Worm (Caenorhabditis elegans) whole organism, L1 larva: Measurements from ENCODE around the gene ZK643.2.

ENCODE experiments used
- C04F5.9 ChIP-seq: sonication (generic microtip); optimal IDR thresholded peaks from 2 replicates; lab custom pipeline; 2016; ENCODE audit warnings: missing genetic modification characterization, missing compliant biosample characterization
- C16A3.4 ChIP-seq: fragments of 150-350 bp; optimal IDR thresholded peaks from 2 replicates; lab custom pipeline; 2014; ENCODE audit warnings: missing biosample characterization, missing genetic modification characterization
- F16B12.6 ChIP-seq: fragments of 150-350 bp; optimal IDR thresholded peaks from 2 replicates; lab custom pipeline; 2014; ENCODE audit warnings: missing biosample characterization, missing genetic modification characterization
- aha-1 ChIP-seq: fragments of 150-350 bp; optimal IDR thresholded peaks from 2 replicates; lab custom pipeline; 2014; ENCODE audit warnings: missing biosample characterization, missing genetic modification characterization
- alr-1 ChIP-seq: fragments of 200-800 bp; sonication (Bioruptor generic); optimal IDR thresholded peaks from 2 replicates; lab custom pipeline; 2018; ENCODE audit warnings: borderline replicate concordance, mild to moderate bottlenecking, missing genetic modification characterization, missing compliant biosample characterization
- aly-2 ChIP-seq: fragments of 150-350 bp; optimal IDR thresholded peaks from 2 replicates; lab custom pipeline; 2014; ENCODE audit warnings: missing biosample characterization, missing genetic modification characterization
- blmp-1 ChIP-seq: fragments of 150-350 bp; optimal IDR thresholded peaks from 2 replicates; lab custom pipeline; 2014; ENCODE audit warnings: missing biosample characterization, missing genetic modification characterization
- ceh-63 ChIP-seq: fragments of 200-800 bp; sonication (Bioruptor generic); optimal IDR thresholded peaks from 2 replicates; lab custom pipeline; 2018; ENCODE audit warnings: mild to moderate bottlenecking, missing genetic modification characterization, missing compliant biosample characterization
- ceh-8 ChIP-seq: fragments of 200-800 bp; sonication (Bioruptor generic); optimal IDR thresholded peaks from 2 replicates; lab custom pipeline; 2018; ENCODE audit warnings: mild to moderate bottlenecking, missing genetic modification characterization, moderate library complexity, missing compliant biosample characterization
- ceh-90 ChIP-seq: sonication (generic microtip); optimal IDR thresholded peaks from 2 replicates; lab custom pipeline; 2016; ENCODE audit warnings: missing genetic modification characterization, missing compliant biosample characterization
- dpl-1 ChIP-seq, 3 experiments: fragments of 150-350 bp in 2 of 3; sonication (generic microtip) in 1 of 3; optimal IDR thresholded peaks; 2 replicates each; lab custom pipeline; 2014 to 2017; ENCODE audit warnings: missing biosample characterization in 3 of 3, missing genetic modification characterization in 3 of 3, missing genetic modification reagents in 3 of 3
- efl-1 ChIP-seq, 4 experiments: fragments of 150-350 bp; optimal IDR thresholded peaks in 3 of 4; peaks in 1 of 4; 1 replicate in 1 of 4; 2 replicates in 3 of 4; lab custom pipeline; 2014; ENCODE audit warnings: missing biosample characterization in 2 of 4, missing genetic modification characterization in 2 of 4, missing genetic modification reagents in 2 of 4
- efl-3 ChIP-seq: fragments of 200-800 bp; sonication (Bioruptor generic); optimal IDR thresholded peaks from 2 replicates; lab custom pipeline; 2018; ENCODE audit warnings: mild to moderate bottlenecking, missing genetic modification characterization, missing compliant biosample characterization
- elt-2 ChIP-seq: sonication (generic microtip); optimal IDR thresholded peaks from 2 replicates; lab custom pipeline; 2016; ENCODE audit warnings: missing genetic modification characterization, mild to moderate bottlenecking, inconsistent platforms, missing compliant biosample characterization, missing genetic modification reagents
- fkh-4 ChIP-seq: sonication (generic microtip); optimal IDR thresholded peaks from 2 replicates; lab custom pipeline; 2016; ENCODE audit warnings: missing compliant biosample characterization, missing genetic modification characterization, borderline replicate concordance
- fos-1 ChIP-seq: fragments of 150-350 bp; optimal IDR thresholded peaks from 2 replicates; lab custom pipeline; 2014; ENCODE audit warnings: missing biosample characterization, missing genetic modification characterization
- lin-14 ChIP-seq: fragments of 200-800 bp; sonication (Bioruptor generic); optimal IDR thresholded peaks from 2 replicates; lab custom pipeline; 2018; ENCODE audit warnings: mild to moderate bottlenecking, missing genetic modification characterization, moderate library complexity, missing compliant biosample characterization
- lin-15B ChIP-seq: fragments of 150-350 bp; sonication (generic microtip); optimal IDR thresholded peaks from 3 replicates; lab custom pipeline; 2014; ENCODE audit warnings: missing biosample characterization, missing genetic modification characterization
- lin-39 ChIP-seq: fragments of 150-350 bp; optimal IDR thresholded peaks from 2 replicates; lab custom pipeline; 2014; ENCODE audit warnings: missing biosample characterization, missing genetic modification reagents, missing genetic modification characterization
- lir-3 ChIP-seq: sonication (generic microtip); optimal IDR thresholded peaks from 2 replicates; lab custom pipeline; 2016; ENCODE audit warnings: mild to moderate bottlenecking, missing genetic modification characterization, moderate library complexity, missing compliant biosample characterization; ENCODE audit not compliant: poor library complexity
- mab-9 ChIP-seq: fragments of 200-800 bp; sonication (Bioruptor generic); IDR thresholded peaks from 2 replicates; pipeline ENCODE4 v1.3.6; 2022; ENCODE audit warnings: missing genetic modification reagents, missing genetic modification characterization, missing compliant biosample characterization
- mep-1 ChIP-seq: fragments of 150-350 bp; optimal IDR thresholded peaks from 2 replicates; lab custom pipeline; 2014; ENCODE audit warnings: missing biosample characterization, missing genetic modification characterization
- nhr-19 ChIP-seq: fragments of 200-800 bp; sonication (Bioruptor generic); conservative IDR thresholded peaks from 2 replicates; pipeline ENCODE4 v1.3.6; 2022; ENCODE audit warnings: missing genetic modification characterization, missing compliant biosample characterization
- nhr-20 ChIP-seq: sonication (generic microtip); optimal IDR thresholded peaks from 2 replicates; lab custom pipeline; 2016; ENCODE audit warnings: mild to moderate bottlenecking, missing genetic modification characterization, missing compliant biosample characterization
- nhr-237 ChIP-seq: fragments of 150-350 bp; optimal IDR thresholded peaks from 2 replicates; lab custom pipeline; 2014; ENCODE audit warnings: missing biosample characterization, missing genetic modification characterization
- nhr-28 ChIP-seq: fragments of 150-350 bp; optimal IDR thresholded peaks from 2 replicates; lab custom pipeline; 2014; ENCODE audit warnings: missing biosample characterization, missing genetic modification characterization
- nhr-47 ChIP-seq: sonication (generic microtip); optimal IDR thresholded peaks from 2 replicates; lab custom pipeline; 2016; ENCODE audit warnings: mild to moderate bottlenecking, missing genetic modification characterization, moderate library complexity, missing compliant biosample characterization
- nhr-77 ChIP-seq: fragments of 150-350 bp; optimal IDR thresholded peaks from 2 replicates; lab custom pipeline; 2014; ENCODE audit warnings: missing biosample characterization, missing genetic modification characterization
- nhr-90 ChIP-seq: sonication (generic microtip); optimal IDR thresholded peaks from 2 replicates; lab custom pipeline; 2016; ENCODE audit warnings: mild to moderate bottlenecking, missing genetic modification characterization, missing compliant biosample characterization; ENCODE audit not compliant: poor library complexity
- rnt-1 ChIP-seq: sonication (generic microtip); optimal IDR thresholded peaks from 2 replicates; lab custom pipeline; 2016; ENCODE audit warnings: mild to moderate bottlenecking, missing genetic modification characterization, moderate library complexity, missing compliant biosample characterization
- skn-1 ChIP-seq: fragments of 150-350 bp; optimal IDR thresholded peaks from 2 replicates; lab custom pipeline; 2014; ENCODE audit warnings: missing biosample characterization, missing genetic modification characterization
- snpc-4 ChIP-seq: fragments of 150-350 bp; optimal IDR thresholded peaks from 2 replicates; lab custom pipeline; 2014; ENCODE audit warnings: missing biosample characterization, missing genetic modification characterization
- snu-23 ChIP-seq: sonication (generic microtip); optimal IDR thresholded peaks from 2 replicates; lab custom pipeline; 2016; ENCODE audit warnings: missing genetic modification characterization, missing compliant biosample characterization
- sup-37 ChIP-seq: fragments of 200-800 bp; sonication (Bioruptor generic); optimal IDR thresholded peaks from 2 replicates; lab custom pipeline; 2018; ENCODE audit warnings: mild to moderate bottlenecking, missing genetic modification characterization, missing compliant biosample characterization
- swsn-7 ChIP-seq: sonication (generic microtip); optimal IDR thresholded peaks from 2 replicates; lab custom pipeline; 2016; ENCODE audit warnings: missing genetic modification characterization, missing compliant biosample characterization
- unc-62 ChIP-seq: fragments of 150-350 bp; optimal IDR thresholded peaks from 2 replicates; lab custom pipeline; 2014; ENCODE audit warnings: missing biosample characterization, missing genetic modification reagents, missing genetic modification characterization
- unc-86 ChIP-seq: sonication (generic microtip); optimal IDR thresholded peaks from 2 replicates; lab custom pipeline; 2016; ENCODE audit warnings: missing genetic modification characterization, missing compliant biosample characterization
- unc-98 ChIP-seq: fragments of 200-800 bp; sonication (Bioruptor generic); IDR thresholded peaks from 2 replicates; pipeline ENCODE4 v1.3.6; 2022; ENCODE audit warnings: missing genetic modification characterization, missing compliant biosample characterization
- zip-4 ChIP-seq: fragments of 200-800 bp; sonication (Bioruptor generic); optimal IDR thresholded peaks from 2 replicates; lab custom pipeline; 2018; ENCODE audit warnings: mild to moderate bottlenecking, missing genetic modification characterization, moderate library complexity, missing compliant biosample characterization
- ztf-11 ChIP-seq, 2 experiments: sonication (generic microtip); optimal IDR thresholded peaks; 2 replicates each; lab custom pipeline; 2016 to 2017; ENCODE audit warnings: missing genetic modification characterization in 2 of 2, missing biosample characterization in 1 of 2, missing compliant biosample characterization in 1 of 2
- ztf-4 ChIP-seq: fragments of 150-350 bp; optimal IDR thresholded peaks from 2 replicates; lab custom pipeline; 2014; ENCODE audit warnings: missing biosample characterization, missing genetic modification characterization

The ZK643.2 gene

DNA sequence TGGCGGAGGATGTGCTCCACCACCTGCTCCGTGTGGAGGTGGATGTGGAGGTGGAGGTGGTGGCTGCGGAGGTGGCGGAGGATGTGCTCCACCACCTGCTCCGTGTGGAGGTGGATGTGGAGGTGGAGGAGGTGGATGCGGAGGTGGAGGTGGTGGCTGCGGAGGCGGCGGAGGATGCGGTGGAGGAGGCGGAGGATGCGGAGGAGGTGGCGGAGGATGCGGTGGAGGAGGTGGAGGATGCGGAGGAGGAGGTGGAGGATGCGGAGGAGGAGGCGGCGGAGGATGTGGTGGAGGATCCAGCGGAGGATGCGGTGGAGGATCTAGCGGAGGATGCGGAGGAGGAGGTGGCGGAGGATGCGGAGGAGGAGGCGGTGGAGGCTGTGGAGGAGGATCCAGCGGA is 6.1 kb downstream of the ZK643.2 start:
- TF ChIP-seq nhr-28 = no peak
- TF ChIP-seq ceh-8 (GFP tag; lab: Kevin White, UChicago) = peak; percentile 68

DNA sequence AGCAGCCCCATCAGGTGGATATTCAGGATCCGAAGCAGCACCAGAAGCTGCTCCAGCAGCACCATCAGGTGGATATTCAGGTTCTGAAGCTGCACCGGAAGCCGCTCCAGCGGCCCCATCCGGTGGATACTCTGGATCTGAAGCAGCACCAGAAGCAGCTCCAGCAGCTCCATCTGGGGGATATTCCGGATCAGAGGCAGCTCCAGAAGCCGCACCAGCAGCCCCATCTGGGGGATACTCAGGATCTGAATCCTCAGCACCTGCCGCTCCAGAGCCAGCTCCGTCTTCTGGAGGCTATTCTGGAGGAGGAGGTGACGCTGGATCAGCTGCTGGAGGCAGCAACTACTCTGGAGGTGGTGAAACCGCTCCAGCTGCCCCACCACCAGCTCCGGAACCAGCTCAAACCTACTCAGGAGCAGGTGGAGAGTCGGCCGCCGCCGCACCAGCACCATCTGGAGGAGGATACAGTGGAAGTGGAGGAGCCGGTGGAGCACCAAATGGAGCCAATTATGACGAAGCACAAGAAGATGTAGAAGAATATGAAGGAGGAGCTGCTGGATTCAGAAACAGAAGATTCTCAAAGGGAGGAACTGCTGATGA is 8.4 kb downstream of the ZK643.2 start:
- TF ChIP-seq efl-1 (optimal IDR thresholded peaks at IDR 0.05; lab: Kevin White, UChicago) (no peak), efl-1 (GFP tag; optimal IDR thresholded peaks at IDR 0.05 in 1 of 2; lab: Kevin White, UChicago) (peak in 1 of 2 experiments; percentile 38), efl-3 (GFP tag; lab: Kevin White, UChicago) (no peak), ceh-8 (GFP tag; lab: Kevin White, UChicago) (peak; percentile 45)

DNA sequence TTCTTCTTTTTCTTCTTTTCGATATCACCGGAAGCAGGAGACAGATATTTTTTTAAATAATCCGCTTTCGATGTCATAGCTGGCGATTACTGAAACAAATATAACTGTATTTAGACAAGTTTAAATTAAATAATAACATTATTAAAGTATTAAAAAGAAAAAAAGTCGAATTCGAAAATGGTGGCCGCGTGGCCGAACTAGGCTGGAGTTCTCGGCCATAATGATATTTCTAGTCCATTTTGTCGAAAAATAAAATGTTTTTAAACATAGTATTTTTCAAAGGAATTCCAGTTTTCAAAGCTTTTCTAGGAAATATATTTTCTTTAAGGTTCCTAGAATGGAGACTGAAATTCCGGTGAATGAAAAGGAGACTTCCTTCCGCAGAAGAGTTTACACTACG is 11.3 kb downstream of the ZK643.2 start, which contains the start of the genes bud-13 and rpap-2:
TSS of gene bud-13 (minus strand) at position 89 of the 400 bp plus-strand sequence.
TSS of gene rpap-2 (plus strand) at position 329 of the 400 bp plus-strand sequence.
- TF ChIP-seq sup-37 (GFP tag; lab: Kevin White, UChicago) (no peak), ztf-4 (no peak), rnt-1 (tag; lab: Kevin White, UChicago) (peak; percentile 63), lir-3 (tag; lab: Kevin White, UChicago) (peak; percentile 27), fkh-4 (tag; lab: Kevin White, UChicago) (peak; percentile 32), lin-39 (tag; lab: Kevin White, UChicago) (no peak), dpl-1 (GFP tag; optimal IDR thresholded peaks at IDR 0.05; lab: Kevin White, UChicago) (peak in 1 of 3 experiments; percentile 12), blmp-1 (tag; lab: Kevin White, UChicago) (no peak), ztf-11 (tag; optimal IDR thresholded peaks at IDR 0.05; lab: Kevin White, UChicago) (no peak), efl-1 (optimal IDR thresholded peaks at IDR 0.05; lab: Kevin White, UChicago) (no peak), efl-1 (GFP tag; optimal IDR thresholded peaks at IDR 0.05 in 1 of 2; lab: Kevin White, UChicago) (peak in 1 of 2 experiments; percentile 11), ceh-90 (tag; lab: Kevin White, UChicago) (peak; percentile 65), nhr-47 (tag; lab: Kevin White, UChicago) (peak; percentile 27), mep-1 (tag; lab: Kevin White, UChicago) (peak; percentile 15)
- TF ChIP-seq, all 84 proteins: peak for 8

DNA sequence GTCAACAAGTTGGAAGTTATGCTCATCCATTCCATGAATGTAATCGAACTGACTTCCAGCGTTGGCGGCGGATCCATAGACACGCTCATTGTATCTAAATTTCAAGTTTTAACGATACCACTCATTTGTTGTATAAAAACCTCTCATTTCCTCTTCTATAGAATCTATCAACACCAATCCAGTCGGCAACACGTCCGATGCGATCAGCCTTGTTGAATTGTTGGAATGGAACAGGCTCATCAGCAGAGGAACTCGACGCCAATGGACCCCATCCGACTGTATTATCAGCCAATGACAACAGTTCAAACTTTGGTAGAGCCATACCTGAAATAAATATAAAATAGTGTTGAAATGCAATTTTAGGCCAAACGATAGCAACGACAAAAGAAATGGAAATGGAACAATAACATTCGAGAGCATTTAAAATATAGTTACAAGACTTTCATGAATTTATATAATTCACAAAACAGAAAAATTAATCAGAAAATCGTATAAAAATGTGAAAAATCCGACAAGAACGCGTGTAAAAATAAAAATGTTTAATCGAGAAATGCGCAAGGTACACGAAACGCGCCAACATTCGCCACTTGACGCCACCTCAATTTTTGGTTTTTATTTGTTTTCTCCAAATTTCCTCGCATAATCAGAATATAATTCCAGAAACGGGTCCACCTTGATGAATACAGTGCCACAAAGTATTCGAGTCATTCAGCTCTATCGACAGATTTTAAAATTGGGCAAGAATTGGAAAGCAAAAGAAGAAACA is 15.1 kb downstream of the ZK643.2 start, which contains the start of the genes eif-3.D and R08D7.4:
TSS of gene eif-3.D (minus strand) at position 324 of the 766 bp plus-strand sequence.
TSS of gene R08D7.4 (plus strand) at position 638 of the 766 bp plus-strand sequence.
- TF ChIP-seq snpc-4 = peak; percentile 41
- peak; percentile 52 for TF ChIP-seq lin-14
- peak; percentile 43 for TF ChIP-seq zip-4
- TF ChIP-seq fos-1 (tag; lab: Kevin White, UChicago) = no peak
- TF ChIP-seq mep-1 (tag; lab: Kevin White, UChicago) = peak; percentile 85
- no peak for TF ChIP-seq ceh-63 (GFP tag; lab: Kevin White, UChicago)
- TF ChIP-seq unc-86 (tag; lab: Kevin White, UChicago) = peak; percentile 55
- TF ChIP-seq rnt-1 (tag; lab: Kevin White, UChicago) = peak; percentile 88
- peak; percentile 67 to 78 for TF ChIP-seq efl-1 (optimal IDR thresholded peaks at IDR 0.05; lab: Kevin White, UChicago)
- peak; percentile 69 to 96 for TF ChIP-seq efl-1 (GFP tag; optimal IDR thresholded peaks at IDR 0.05 in 1 of 2; lab: Kevin White, UChicago)
- peak; percentile 59 for TF ChIP-seq nhr-19 (GFP tag; lab: Robert Waterston, UW)
- peak; percentile 91 for TF ChIP-seq alr-1 (tag; lab: Kevin White, UChicago)
- peak; percentile 75 for TF ChIP-seq swsn-7 (tag; lab: Kevin White, UChicago)
- TF ChIP-seq nhr-90 (tag; lab: Kevin White, UChicago) = peak; percentile 57
- peak; percentile 63 for TF ChIP-seq C16A3.4 (tag; lab: Kevin White, UChicago)
- TF ChIP-seq lin-15B (tag; lab: Kevin White, UChicago) = no peak
- no peak for TF ChIP-seq elt-2 (tag; lab: Kevin White, UChicago)
- TF ChIP-seq aly-2 (tag; lab: Kevin White, UChicago) = no peak
- peak; percentile 60 for TF ChIP-seq lin-39 (tag; lab: Kevin White, UChicago)
- TF ChIP-seq ztf-4 = peak; percentile 22
- peak; percentile 70 for TF ChIP-seq nhr-20 (tag; lab: Kevin White, UChicago)
- peak; percentile 77 for TF ChIP-seq snu-23 (GFP tag; lab: Kevin White, UChicago)
- TF ChIP-seq unc-62 (GFP tag; lab: Kevin White, UChicago) = no peak
- peak; percentile 17 for TF ChIP-seq nhr-77 (tag; lab: Kevin White, UChicago)
- no peak for TF ChIP-seq nhr-28
- peak; percentile 54 for TF ChIP-seq F16B12.6 (tag; lab: Kevin White, UChicago)
- peak; percentile 70 for TF ChIP-seq C04F5.9 (tag; lab: Kevin White, UChicago)
- peak; percentile 39 for TF ChIP-seq ceh-90 (tag; lab: Kevin White, UChicago)
- TF ChIP-seq nhr-237 (tag; lab: Kevin White, UChicago) = no peak
- no peak for TF ChIP-seq unc-98
- no peak for TF ChIP-seq aha-1 (tag; lab: Kevin White, UChicago)
- peak; percentile 50 for TF ChIP-seq skn-1 (tag; lab: Kevin White, UChicago)
- no peak for TF ChIP-seq mab-9 (GFP tag; lab: Robert Waterston, UW)
